Fruit fly (Drosophila melanogaster) whole organism, embryonic: ENCODE measurements around the gene Neurl4.

Experiments used
- Adf1 ChIP-seq: fragments of 200-800 bp; sonication (Bioruptor generic); IDR thresholded peaks from 2 replicates; pipeline ENCODE4 v1.3.6; 2022; ENCODE audit warnings: missing biosample characterization, missing genetic modification characterization
- Atf3 ChIP-seq: fragments of 200-800 bp; sonication (Bioruptor generic); optimal IDR thresholded peaks from 3 replicates; lab custom pipeline; 2016; ENCODE audit warnings: missing biosample characterization, missing genetic modification characterization
- Blimp-1 ChIP-seq: fragments of 200-800 bp; sonication (Bioruptor generic); optimal IDR thresholded peaks from 3 replicates; lab custom pipeline; 2018; ENCODE audit warnings: missing biosample characterization, missing genetic modification characterization, mild to moderate bottlenecking, moderate library complexity, missing genetic modification reagents
- CG10147 ChIP-seq: fragments of 200-800 bp; sonication (Bioruptor generic); optimal IDR thresholded peaks from 2 replicates; lab custom pipeline; 2019; ENCODE audit warnings: missing biosample characterization, mild to moderate bottlenecking, missing genetic modification characterization, moderate library complexity
- CG10321 ChIP-seq: fragments of 200-800 bp; sonication (Bioruptor generic); IDR thresholded peaks from 2 replicates; pipeline ENCODE4 v1.3.6; 2022; ENCODE audit warnings: missing biosample characterization, missing genetic modification characterization
- CG10565 ChIP-seq: fragments of 200-800 bp; sonication (Bioruptor generic); optimal IDR thresholded peaks from 3 replicates; lab custom pipeline; 2016; ENCODE audit warnings: missing biosample characterization, mild to moderate bottlenecking, missing genetic modification characterization
- CG12391 ChIP-seq: fragments of 200-800 bp; sonication (Bioruptor generic); optimal IDR thresholded peaks from 3 replicates; lab custom pipeline; 2018; ENCODE audit warnings: missing biosample characterization, mild to moderate bottlenecking, missing genetic modification characterization, moderate library complexity
- CG12744 ChIP-seq: fragments of 200-800 bp; sonication (Bioruptor generic); optimal IDR thresholded peaks from 2 replicates; lab custom pipeline; 2016; ENCODE audit warnings: missing biosample characterization, missing genetic modification characterization
- CG13894 ChIP-seq: fragments of 200-800 bp; sonication (Bioruptor generic); optimal IDR thresholded peaks from 3 replicates; lab custom pipeline; 2018; ENCODE audit warnings: missing biosample characterization, mild to moderate bottlenecking, missing genetic modification characterization, moderate library complexity
- CG14050 ChIP-seq: fragments of 200-800 bp; sonication (Bioruptor generic); IDR thresholded peaks from 3 replicates; pipeline ENCODE4 v1.3.6; 2022; ENCODE audit warnings: missing biosample characterization, missing genetic modification characterization
- CG14860 ChIP-seq: fragments of 200-800 bp; sonication (Bioruptor generic); IDR thresholded peaks from 3 replicates; pipeline ENCODE4 v1.3.6; 2022; ENCODE audit warnings: missing biosample characterization, missing genetic modification characterization; ENCODE audit not compliant: partially characterized antibody
- CG1602 ChIP-seq: fragments of 200-800 bp; sonication (Bioruptor generic); optimal IDR thresholded peaks from 3 replicates; lab custom pipeline; 2016; ENCODE audit warnings: missing biosample characterization, missing genetic modification characterization
- CG17359 ChIP-seq: fragments of 200-800 bp; sonication (Bioruptor generic); optimal IDR thresholded peaks from 3 replicates; lab custom pipeline; 2018; ENCODE audit warnings: missing biosample characterization, mild to moderate bottlenecking, missing genetic modification characterization, moderate library complexity
- CG17568 ChIP-seq: fragments of 200-800 bp; sonication (Bioruptor generic); optimal IDR thresholded peaks from 2 replicates; lab custom pipeline; 2018; ENCODE audit warnings: missing biosample characterization, mild to moderate bottlenecking, missing genetic modification characterization, moderate library complexity
- CG18476 ChIP-seq: fragments of 200-800 bp; sonication (Bioruptor generic); optimal IDR thresholded peaks from 2 replicates; lab custom pipeline; 2016; ENCODE audit warnings: missing biosample characterization, mild to moderate bottlenecking, missing genetic modification characterization
- CG2202 ChIP-seq: fragments of 200-800 bp; sonication (Bioruptor generic); optimal IDR thresholded peaks from 2 replicates; lab custom pipeline; 2018; ENCODE audit warnings: missing biosample characterization, mild to moderate bottlenecking, missing genetic modification characterization
- CG31365 ChIP-seq: fragments of 200-800 bp; sonication (Bioruptor generic); optimal IDR thresholded peaks from 2 replicates; lab custom pipeline; 2018; ENCODE audit warnings: missing biosample characterization, mild to moderate bottlenecking, missing genetic modification characterization
- CG33557 ChIP-seq: fragments of 200-800 bp; sonication (Bioruptor generic); optimal IDR thresholded peaks from 2 replicates; lab custom pipeline; 2019; ENCODE audit warnings: missing biosample characterization, mild to moderate bottlenecking, missing genetic modification characterization, moderate library complexity
- CG4617 ChIP-seq: fragments of 200-800 bp; sonication (Bioruptor generic); optimal IDR thresholded peaks from 3 replicates; lab custom pipeline; 2016; ENCODE audit warnings: missing biosample characterization, missing genetic modification characterization, borderline replicate concordance
- CG7745 ChIP-seq: fragments of 200-800 bp; sonication (Bioruptor generic); optimal IDR thresholded peaks from 2 replicates; lab custom pipeline; 2018; ENCODE audit warnings: missing biosample characterization, mild to moderate bottlenecking, missing genetic modification characterization, moderate library complexity
- CG8944 ChIP-seq: fragments of 200-800 bp; sonication (Bioruptor generic); optimal IDR thresholded peaks from 3 replicates; lab custom pipeline; 2016; ENCODE audit warnings: missing biosample characterization, missing genetic modification characterization
- Dbx ChIP-seq: fragments of 200-800 bp; sonication (Bioruptor generic); IDR thresholded peaks from 3 replicates; pipeline ENCODE4 v1.3.6; 2022; ENCODE audit warnings: missing biosample characterization, missing genetic modification characterization
- Ets65A ChIP-seq: fragments of 200-800 bp; sonication (Bioruptor generic); peaks from one replicate; lab custom pipeline; 2016; ENCODE audit warnings: missing biosample characterization, missing genetic modification characterization
- H15 ChIP-seq: fragments of 200-800 bp; sonication (Bioruptor generic); IDR thresholded peaks from 3 replicates; pipeline ENCODE4 v1.3.6; 2022; ENCODE audit warnings: missing biosample characterization, missing genetic modification characterization
- NC2α ChIP-seq: fragments of 200-800 bp; sonication (Bioruptor generic); optimal IDR thresholded peaks from 2 replicates; lab custom pipeline; 2016; ENCODE audit warnings: missing biosample characterization, missing genetic modification characterization
- NC2β ChIP-seq: fragments of 200-800 bp; sonication (Bioruptor generic); optimal IDR thresholded peaks from 2 replicates; lab custom pipeline; 2016; ENCODE audit warnings: missing biosample characterization, missing genetic modification characterization
- Nf-YA ChIP-seq: fragments of 200-800 bp; sonication (Bioruptor generic); IDR thresholded peaks from 2 replicates; pipeline ENCODE4 v1.3.6; 2022; ENCODE audit warnings: missing biosample characterization, missing genetic modification characterization
- Nf-YB ChIP-seq: fragments of 200-800 bp; sonication (Bioruptor generic); optimal IDR thresholded peaks from 3 replicates; lab custom pipeline; 2019; ENCODE audit warnings: missing biosample characterization, mild to moderate bottlenecking, missing genetic modification characterization, moderate library complexity
- Optix ChIP-seq: fragments of 200-800 bp; sonication (Bioruptor generic); IDR thresholded peaks from 3 replicates; pipeline ENCODE4 v1.3.6; 2022; ENCODE audit warnings: missing biosample characterization, missing genetic modification characterization
- Sry-δ ChIP-seq: fragments of 200-800 bp; sonication (Bioruptor generic); optimal IDR thresholded peaks from 2 replicates; lab custom pipeline; 2016; ENCODE audit warnings: missing biosample characterization, missing genetic modification characterization
- Ssrp ChIP-seq: fragments of 200-800 bp; sonication (Bioruptor generic); optimal IDR thresholded peaks from 2 replicates; lab custom pipeline; 2018; ENCODE audit warnings: missing biosample characterization, mild to moderate bottlenecking, missing genetic modification characterization, moderate library complexity
- al ChIP-seq: fragments of 200-800 bp; sonication (Bioruptor generic); IDR thresholded peaks from 2 replicates; pipeline ENCODE4 v1.3.6; 2022; ENCODE audit warnings: missing biosample characterization, missing genetic modification characterization
- ase ChIP-seq: fragments of 200-800 bp; sonication (Bioruptor generic); IDR thresholded peaks from 3 replicates; pipeline ENCODE4 v1.3.6; 2022; ENCODE audit warnings: missing biosample characterization, missing genetic modification characterization
- cad ChIP-seq: fragments of >200 bp; optimal IDR thresholded peaks from 2 replicates; lab custom pipeline; 2017; ENCODE audit warnings: missing biosample characterization, missing genetic modification characterization
- cato ChIP-seq: fragments of 200-800 bp; sonication (Bioruptor generic); optimal IDR thresholded peaks from 2 replicates; lab custom pipeline; 2016; ENCODE audit warnings: missing biosample characterization, missing genetic modification characterization, borderline replicate concordance
- crol ChIP-seq: fragments of 200-800 bp; sonication (Bioruptor generic); IDR thresholded peaks from 2 replicates; pipeline ENCODE4 v1.3.6; 2022; ENCODE audit warnings: missing biosample characterization, missing genetic modification characterization
- dan ChIP-seq: fragments of 200-800 bp; sonication (Bioruptor generic); IDR thresholded peaks from 2 replicates; pipeline ENCODE4 v1.3.6; 2022; ENCODE audit warnings: missing biosample characterization, missing genetic modification characterization
- danr ChIP-seq: fragments of 200-800 bp; sonication (Bioruptor generic); IDR thresholded peaks from 2 replicates; pipeline ENCODE4 v1.3.6; 2022; ENCODE audit warnings: missing biosample characterization, missing genetic modification characterization
- disco-r ChIP-seq: fragments of 200-800 bp; sonication (Bioruptor generic); optimal IDR thresholded peaks from 2 replicates; lab custom pipeline; 2016; ENCODE audit warnings: missing biosample characterization, missing genetic modification characterization
- dmrt99B ChIP-seq: fragments of 200-800 bp; sonication (Bioruptor generic); optimal IDR thresholded peaks from 2 replicates; lab custom pipeline; 2018; ENCODE audit warnings: missing biosample characterization, mild to moderate bottlenecking, missing genetic modification characterization, moderate library complexity
- ewg ChIP-seq: fragments of 200-800 bp; sonication (Bioruptor generic); optimal IDR thresholded peaks from 3 replicates; lab custom pipeline; 2017; ENCODE audit warnings: mild to moderate bottlenecking, missing biosample characterization, missing genetic modification reagents, missing genetic modification characterization
- fru ChIP-seq: fragments of >200 bp; optimal IDR thresholded peaks from 2 replicates; lab custom pipeline; 2017
- fu2 ChIP-seq: fragments of 200-800 bp; sonication (Bioruptor generic); optimal IDR thresholded peaks from 2 replicates; lab custom pipeline; 2016; ENCODE audit warnings: missing biosample characterization, missing genetic modification characterization
- gcm ChIP-seq: fragments of 200-800 bp; sonication (Bioruptor generic); optimal IDR thresholded peaks from 2 replicates; lab custom pipeline; 2019; ENCODE audit warnings: missing biosample characterization, mild to moderate bottlenecking, missing genetic modification characterization, moderate library complexity
- hbn ChIP-seq: fragments of 200-800 bp; sonication (Bioruptor generic); IDR thresholded peaks from 2 replicates; pipeline ENCODE4 v1.3.6; 2022; ENCODE audit warnings: missing biosample characterization, missing genetic modification characterization; ENCODE audit not compliant: partially characterized antibody
- p53 ChIP-seq: fragments of 200-800 bp; sonication (Bioruptor generic); optimal IDR thresholded peaks from 2 replicates; lab custom pipeline; 2016; ENCODE audit warnings: missing biosample characterization, missing genetic modification characterization
- pzg ChIP-seq: fragments of 200-800 bp; sonication (Bioruptor generic); optimal IDR thresholded peaks from 3 replicates; lab custom pipeline; 2018; ENCODE audit warnings: missing biosample characterization, mild to moderate bottlenecking, missing genetic modification characterization, moderate library complexity
- stwl ChIP-seq: fragments of 200-800 bp; sonication (Bioruptor generic); optimal IDR thresholded peaks from 3 replicates; lab custom pipeline; 2018; ENCODE audit warnings: missing biosample characterization, mild to moderate bottlenecking, missing genetic modification characterization, moderate library complexity
- tin ChIP-seq: fragments of 200-800 bp; sonication (Bioruptor generic); optimal IDR thresholded peaks from 3 replicates; lab custom pipeline; 2016; ENCODE audit warnings: missing biosample characterization, missing genetic modification characterization
- unc-4 ChIP-seq: fragments of 200-800 bp; sonication (Bioruptor generic); IDR thresholded peaks from 2 replicates; pipeline ENCODE4 v1.3.6; 2022; ENCODE audit warnings: missing biosample characterization, missing genetic modification characterization; ENCODE audit not compliant: partially characterized antibody

Gene Neurl4

dm6 chr3L:14049620-14050253 is at the start of gene Neurl4 (continued):
- TF ChIP-seq ewg (GFP tag; lab: Kevin White, UChicago) (peak; percentile 55), CG12391 (peak; percentile 87), pzg (GFP tag; lab: Kevin White, UChicago) (peak; percentile 38), Nf-YA (GFP tag; lab: Robert Waterston, UW) (peak; percentile 50; the same call in 1 of the 2 replicates), Optix (GFP tag; lab: Robert Waterston, UW) (no peak), H15 (no peak), CG17359 (tag; lab: Kevin White, UChicago) (peak; percentile 78), hbn (GFP tag; lab: Robert Waterston, UW) (no peak), CG4617 (peak; percentile 26), CG10565 (GFP tag; lab: Kevin White, UChicago) (no peak), stwl (tag; lab: Kevin White, UChicago) (peak; percentile 28), CG14050 (GFP tag; lab: Robert Waterston, UW) (peak; percentile 66; the same call in 2 of the 3 replicates), fu2 (GFP tag; lab: Kevin White, UChicago) (peak; percentile 66), tin (peak; percentile 49), unc-4 (GFP tag; lab: Robert Waterston, UW) (no peak), CG10147 (GFP tag; lab: Kevin White, UChicago) (no peak), CG7745 (tag; lab: Kevin White, UChicago) (no peak), CG12744 (GFP tag; lab: Kevin White, UChicago) (peak; percentile 48), Nf-YB (GFP tag; lab: Kevin White, UChicago) (no peak), CG31365 (tag; lab: Kevin White, UChicago) (peak; percentile 17), Adf1 (GFP tag; lab: Robert Waterston, UW) (peak; percentile 21), gcm (GFP tag; lab: Kevin White, UChicago) (no peak), NC2α (peak; percentile 14), ase (GFP tag; lab: Robert Waterston, UW) (peak; percentile 69; the same call in 2 of the 3 replicates), CG13894 (tag; lab: Kevin White, UChicago) (no peak), Atf3 (GFP tag; lab: Kevin White, UChicago) (peak; percentile 69), Ets65A (peak; percentile 88), cato (peak; percentile 20), crol (GFP tag; lab: Robert Waterston, UW) (no peak), CG18476 (GFP tag; lab: Kevin White, UChicago) (no peak), dan (no peak), p53 (GFP tag; lab: Kevin White, UChicago) (no peak), al (GFP tag; lab: Robert Waterston, UW) (no peak), CG1602 (GFP tag; lab: Kevin White, UChicago) (peak; percentile 68), CG14860 (no peak), NC2β (GFP tag; lab: Kevin White, UChicago) (peak; percentile 62), CG8944 (GFP tag; lab: Kevin White, UChicago) (peak; percentile 67), CG2202 (tag; lab: Kevin White, UChicago) (peak; percentile 43), CG17568 (GFP tag; lab: Kevin White, UChicago) (no peak), Ssrp (tag; lab: Kevin White, UChicago) (peak; percentile 80), CG33557 (peak; percentile 75), fru (no peak), Dbx (GFP tag; lab: Robert Waterston, UW) (peak; percentile 68; the same call in 2 of the 3 replicates), danr (0 out of 2 replicates have a peak, but pooled peaks have one; percentile 28), CG10321 (GFP tag; lab: Robert Waterston, UW) (no peak), dmrt99B (tag; lab: Kevin White, UChicago) (no peak), Blimp-1 (GFP tag; lab: Kevin White, UChicago) (no peak), Sry-δ (GFP tag; lab: Kevin White, UChicago) (peak; percentile 46), disco-r (GFP tag; lab: Kevin White, UChicago) (no peak), cad (GFP tag; lab: Kevin White, UChicago) (no peak)
